Worm (Caenorhabditis elegans): ENCODE measurements around the gene Y105C5B.1.

The Y105C5B.1 gene

ce11 chrIV:15849656-15850055, 20.8 kb upstream of the Y105C5B.1 start, which contains the start of gene Y105C5A.24:
TSS of gene Y105C5A.24 (plus strand) at chrIV:15849875.
- TF ChIP-seq pbrm-1 (GFP tag; IDR thresholded peaks at IDR 0.05) (no peak), ceh-79 (tag; optimal IDR thresholded peaks at IDR 0.05) (no peak), B0336.3 (GFP tag; IDR thresholded peaks at IDR 0.05) (no peak; the same call in 1 of the 2 replicates), nhr-80 (tag; optimal IDR thresholded peaks at IDR 0.05) (peak; percentile 85), K12H6.12 (tag; optimal IDR thresholded peaks at IDR 0.05) (no peak), D2030.7 (GFP tag; IDR thresholded peaks at IDR 0.05) (no peak), ztf-18 (tag; optimal IDR thresholded peaks at IDR 0.05) (no peak), nfya-1 (tag; optimal IDR thresholded peaks at IDR 0.05; ENCODE audit: borderline replicate concordance, insufficient read depth) (no peak), mel-28 (tag; optimal IDR thresholded peaks at IDR 0.05; ENCODE audit: borderline replicate concordance) (no peak), snpc-4 (GFP tag; optimal IDR thresholded peaks at IDR 0.05) (no peak), snpc-4 (tag; optimal IDR thresholded peaks at IDR 0.05) (peak in 2 of 4 experiments; percentile 3 to 52), ztf-3 (GFP tag; optimal IDR thresholded peaks at IDR 0.05) (no peak), madf-6 (GFP tag; IDR thresholded peaks at IDR 0.05) (no peak), nhr-179 (tag; optimal IDR thresholded peaks at IDR 0.05) (no peak), attf-5 (GFP tag; optimal IDR thresholded peaks at IDR 0.05) (peak; percentile 9), efl-1 (GFP tag; optimal IDR thresholded peaks at IDR 0.05) (no peak), ztf-22 (GFP tag; optimal IDR thresholded peaks at IDR 0.05) (no peak), tbp1 (GFP tag; optimal IDR thresholded peaks at IDR 0.05) (peak; percentile 11), Y56A3A.18 (GFP tag; IDR thresholded peaks at IDR 0.05) (0 out of 2 replicates have a peak, but pooled peaks have one; percentile 54), aptf-3 (GFP tag; IDR thresholded peaks at IDR 0.05) (no peak), zfh-2 (GFP tag; conservative IDR thresholded peaks at IDR 0.05) (no peak)

ce11 chrIV:15850647-15851046, 19.8 kb upstream of the Y105C5B.1 start:
- TF ChIP-seq sea-2 (GFP tag; IDR thresholded peaks at IDR 0.05) (no peak), nfyb-1 (GFP tag; IDR thresholded peaks at IDR 0.05) (peak; percentile 31; the same call in 1 of the 2 replicates)

ce11 chrIV:15852875-15853793, 17.3 kb upstream of the Y105C5B.1 start:
- TF ChIP-seq snpc-1.1 (tag; optimal IDR thresholded peaks at IDR 0.05; ENCODE audit: insufficient read depth) (peak; percentile 76), egl-18 (GFP tag; IDR thresholded peaks at IDR 0.05) (0 out of 2 replicates have a peak, but pooled peaks have one; percentile 40), aptf-2 (GFP tag; conservative IDR thresholded peaks at IDR 0.05) (0 out of 2 replicates have a peak, but pooled peaks have one; percentile 6), madf-3 (GFP tag; IDR thresholded peaks at IDR 0.05) (0 out of 2 replicates have a peak, but pooled peaks have one; percentile 7), pbrm-1 (GFP tag; IDR thresholded peaks at IDR 0.05) (peak; percentile 73), snpc-3.4 (tag; optimal IDR thresholded peaks at IDR 0.05) (peak; percentile 2), attf-6 (GFP tag; IDR thresholded peaks at IDR 0.05) (peak; percentile 94), rcor-1 (GFP tag; IDR thresholded peaks at IDR 0.05) (0 out of 2 replicates have a peak, but pooled peaks have one; percentile 22), bed-1 (GFP tag; IDR thresholded peaks at IDR 0.05) (0 out of 2 replicates have a peak, but pooled peaks have one; percentile 10), lin-26 (GFP tag; IDR thresholded peaks at IDR 0.05) (peak; percentile 55; the same call in 1 of the 2 replicates), F52B5.7 (tag; optimal IDR thresholded peaks at IDR 0.05) (no peak), ceh-79 (tag; optimal IDR thresholded peaks at IDR 0.05) (no peak), cebp-1 (GFP tag; IDR thresholded peaks at IDR 0.05) (no peak), cebp-1 (tag; optimal IDR thresholded peaks at IDR 0.05) (peak; percentile 12), Y67H2A.10 (GFP tag; conservative IDR thresholded peaks at IDR 0.05) (no peak), madf-6 (GFP tag; IDR thresholded peaks at IDR 0.05) (0 out of 2 replicates have a peak, but pooled peaks have one; percentile 10), hmg-1.2 (GFP tag; IDR thresholded peaks at IDR 0.05) (peak; percentile 81), snpc-4 (GFP tag; optimal IDR thresholded peaks at IDR 0.05) (peak; percentile 47), snpc-4 (tag; optimal IDR thresholded peaks at IDR 0.05) (peak; percentile 67 to 96 (median 86)), tbx-9 (tag; optimal IDR thresholded peaks at IDR 0.05; ENCODE audit: borderline replicate concordance) (no peak), hsf-1 (GFP tag; IDR thresholded peaks at IDR 0.05) (peak; percentile 41; the same call in 1 of the 2 replicates), unc-62 (GFP tag; optimal IDR thresholded peaks at IDR 0.05) (no peak)

Data from whole organism, young adult.